Worm (Caenorhabditis elegans) whole organism, mixed stage, embryonic: ENCODE results near the gene bath-26.
"Not testable (repeated sequence)": the region's sequence is repeated elsewhere in the genome, so short reads cannot be mapped to it uniquely, and the experiment has no call there.

ENCODE experiments used
- elt-3 ChIP-seq: fragments of 150-350 bp; optimal IDR thresholded peaks from 2 replicates; lab custom pipeline; 2014; ENCODE audit warnings: missing biosample characterization, missing genetic modification characterization
- pha-4 ChIP-seq: fragments of 150-350 bp; optimal IDR thresholded peaks from 2 replicates; lab custom pipeline; 2018; ENCODE audit warnings: missing biosample characterization, missing genetic modification reagents, missing genetic modification characterization
- unc-39 ChIP-seq: fragments of 150-350 bp; optimal IDR thresholded peaks from 2 replicates; lab custom pipeline; 2014; ENCODE audit warnings: missing biosample characterization, missing genetic modification characterization

DNA sequence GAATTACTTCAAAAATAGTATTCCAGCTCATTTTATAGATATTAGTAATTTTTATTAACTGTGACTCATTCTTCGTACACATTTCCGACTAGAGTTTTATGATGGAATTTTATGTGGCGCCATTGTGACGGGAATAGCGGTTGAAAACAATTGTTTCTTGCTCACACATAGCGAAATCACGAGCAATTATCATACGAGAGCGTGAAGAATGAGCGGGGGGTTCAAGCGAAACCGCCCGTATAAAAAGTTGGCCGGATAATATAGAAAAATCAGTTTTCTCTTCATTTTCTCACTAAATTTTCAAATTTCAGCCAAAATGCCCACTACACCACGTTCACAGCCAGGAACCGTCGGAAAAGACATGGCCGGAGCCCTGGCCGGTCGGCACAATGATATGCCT lies 32.9 kb upstream of the bath-26 start, which contains the start of gene C08E3.1:
- not testable (repeated sequence) for TF ChIP-seq pha-4 (tag; lab: Kevin White, UChicago); elt-3; unc-39 (tag; lab: Kevin White, UChicago)
